Worm (Caenorhabditis elegans) whole organism, L3 larva: Measurements from ENCODE around the gene srlf-29.

Experiments
- aly-2 ChIP-seq: fragments of 150-350 bp; optimal IDR thresholded peaks from 2 replicates; lab custom pipeline; 2014; ENCODE audit warnings: missing biosample characterization, missing genetic modification characterization
- ceh-28 ChIP-seq: fragments of 150-350 bp; optimal IDR thresholded peaks from 2 replicates; lab custom pipeline; 2014; ENCODE audit warnings: missing biosample characterization, missing genetic modification reagents, missing genetic modification characterization
- ceh-82 ChIP-seq: fragments of 150-350 bp; optimal IDR thresholded peaks from 2 replicates; lab custom pipeline; 2014; ENCODE audit warnings: missing biosample characterization, missing genetic modification characterization
- egl-27 ChIP-seq: sonication (generic microtip); optimal IDR thresholded peaks from 4 replicates; lab custom pipeline; 2017; ENCODE audit warnings: missing biosample characterization, missing genetic modification reagents, missing genetic modification characterization
- elt-2 ChIP-seq: sonication (generic microtip); optimal IDR thresholded peaks from 2 replicates; lab custom pipeline; 2016; ENCODE audit warnings: missing genetic modification reagents, mild to moderate bottlenecking, missing genetic modification characterization, missing compliant biosample characterization
- fos-1 ChIP-seq: fragments of 150-350 bp; optimal IDR thresholded peaks from 2 replicates; lab custom pipeline; 2014; ENCODE audit warnings: missing biosample characterization, missing genetic modification characterization
- nhr-28 ChIP-seq: fragments of 150-350 bp; optimal IDR thresholded peaks from 2 replicates; lab custom pipeline; 2014; ENCODE audit warnings: missing biosample characterization, missing genetic modification characterization
- pha-4 ChIP-seq: fragments of 150-350 bp; optimal IDR thresholded peaks from 2 replicates; lab custom pipeline; 2014; ENCODE audit warnings: missing biosample characterization, missing genetic modification reagents, missing genetic modification characterization
- ztf-4 ChIP-seq: fragments of 150-350 bp; optimal IDR thresholded peaks from 2 replicates; lab custom pipeline; 2014; ENCODE audit warnings: missing biosample characterization, missing genetic modification characterization

DNA sequence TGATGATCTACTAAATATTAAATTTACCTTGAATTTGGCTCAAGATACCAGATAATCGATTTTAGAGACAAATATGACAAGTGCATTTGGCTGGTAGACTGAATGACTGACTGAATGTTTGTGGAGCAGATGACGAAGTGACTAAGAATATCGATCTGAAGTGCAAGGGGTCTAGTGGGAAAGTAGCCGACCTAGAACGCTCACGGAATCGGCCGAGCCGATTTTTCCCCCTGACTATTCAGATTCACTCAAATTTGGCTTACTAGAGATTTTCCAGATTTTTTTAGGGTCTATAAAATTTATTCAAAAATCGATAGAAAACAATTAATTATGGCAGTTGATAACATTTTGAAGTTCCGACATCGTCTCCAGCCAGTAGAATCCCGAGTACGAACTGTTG, 28.4 kb downstream of the srlf-29 start, which contains the start of gene fbxc-26:
- TF ChIP-seq ztf-4 (tag; lab: Kevin White, UChicago) (no peak), fos-1 (tag; lab: Kevin White, UChicago) (no peak), egl-27 (tag; lab: Kevin White, UChicago) (no peak), ceh-82 (tag; lab: Kevin White, UChicago) (no peak), pha-4 (no peak), elt-2 (tag; lab: Kevin White, UChicago) (no peak), nhr-28 (tag; lab: Kevin White, UChicago) (no peak), ceh-28 (no peak), aly-2 (tag; lab: Kevin White, UChicago) (no peak)
